Fruit fly (Drosophila melanogaster) whole organism, embryonic: ENCODE data around the gene Vta1.

Experiments used
- CG11398 ChIP-seq: fragments of 200-800 bp; sonication (Bioruptor generic); optimal IDR thresholded peaks from 2 replicates; lab custom pipeline; 2016; ENCODE audit warnings: missing biosample characterization, missing genetic modification characterization
- CG13287 ChIP-seq: fragments of 200-800 bp; sonication (Bioruptor generic); IDR thresholded peaks from 2 replicates; pipeline ENCODE4 v1.3.6; 2022; ENCODE audit warnings: missing biosample characterization, missing genetic modification characterization; ENCODE audit not compliant: partially characterized antibody
- CG13296 ChIP-seq: fragments of 200-800 bp; sonication (Bioruptor generic); optimal IDR thresholded peaks from 3 replicates; lab custom pipeline; 2018; ENCODE audit warnings: missing biosample characterization, mild to moderate bottlenecking, missing genetic modification characterization
- CG13624 ChIP-seq: fragments of 200-800 bp; sonication (Bioruptor generic); optimal IDR thresholded peaks from 2 replicates; lab custom pipeline; 2016; ENCODE audit warnings: missing biosample characterization, missing genetic modification characterization
- CG1603 ChIP-seq: fragments of 200-800 bp; sonication (Bioruptor generic); optimal IDR thresholded peaks from 2 replicates; lab custom pipeline; 2019; ENCODE audit warnings: missing biosample characterization, mild to moderate bottlenecking, missing genetic modification characterization, moderate library complexity
- CG1647 ChIP-seq: fragments of 200-800 bp; sonication (Bioruptor generic); optimal IDR thresholded peaks from 3 replicates; lab custom pipeline; 2016; ENCODE audit warnings: missing biosample characterization, missing genetic modification characterization
- CG16813 ChIP-seq: fragments of 200-800 bp; sonication (Bioruptor generic); IDR thresholded peaks from 3 replicates; pipeline ENCODE4 v1.3.6; 2022; ENCODE audit warnings: missing biosample characterization, missing genetic modification characterization; ENCODE audit not compliant: partially characterized antibody
- CG17359 ChIP-seq: fragments of 200-800 bp; sonication (Bioruptor generic); optimal IDR thresholded peaks from 3 replicates; lab custom pipeline; 2018; ENCODE audit warnings: missing biosample characterization, mild to moderate bottlenecking, missing genetic modification characterization, moderate library complexity
- CG17802 ChIP-seq: fragments of 200-800 bp; sonication (Bioruptor generic); optimal IDR thresholded peaks from 2 replicates; lab custom pipeline; 2018; ENCODE audit warnings: missing biosample characterization, mild to moderate bottlenecking, missing genetic modification characterization, moderate library complexity
- CG2199 ChIP-seq: fragments of 200-800 bp; sonication (Bioruptor generic); IDR thresholded peaks from 3 replicates; pipeline ENCODE4 v1.3.6; 2022; ENCODE audit warnings: missing biosample characterization, missing genetic modification characterization
- CG3163 ChIP-seq: fragments of 200-800 bp; sonication (Bioruptor generic); optimal IDR thresholded peaks from 3 replicates; lab custom pipeline; 2016; ENCODE audit warnings: missing biosample characterization, missing genetic modification characterization
- CG34422 ChIP-seq: fragments of 200-800 bp; sonication (Bioruptor generic); IDR thresholded peaks from 3 replicates; pipeline ENCODE4 v1.3.6; 2022; ENCODE audit warnings: missing biosample characterization, missing genetic modification characterization
- CG5180 ChIP-seq: fragments of 200-800 bp; sonication (Bioruptor generic); optimal IDR thresholded peaks from 3 replicates; lab custom pipeline; 2017; ENCODE audit warnings: missing biosample characterization, missing genetic modification characterization, mild to moderate bottlenecking, moderate library complexity, missing genetic modification reagents
- CG5953 ChIP-seq: fragments of 200-800 bp; sonication (Bioruptor generic); IDR thresholded peaks from 2 replicates; pipeline ENCODE4 v1.3.6; 2022; ENCODE audit warnings: missing biosample characterization, missing genetic modification characterization
- CG6175 ChIP-seq: fragments of 200-800 bp; sonication (Bioruptor generic); IDR thresholded peaks from 3 replicates; pipeline ENCODE4 v1.3.6; 2022; ENCODE audit warnings: missing biosample characterization, missing genetic modification characterization
- CG6654 ChIP-seq: fragments of 200-800 bp; sonication (Bioruptor generic); optimal IDR thresholded peaks from 2 replicates; lab custom pipeline; 2017; ENCODE audit warnings: missing biosample characterization, mild to moderate bottlenecking, missing genetic modification characterization
- CG7928 ChIP-seq: fragments of 200-800 bp; sonication (Bioruptor generic); optimal IDR thresholded peaks from 2 replicates; lab custom pipeline; 2017; ENCODE audit warnings: missing biosample characterization, mild to moderate bottlenecking, missing genetic modification characterization
- CG8388 ChIP-seq: fragments of 200-800 bp; sonication (Bioruptor generic); optimal IDR thresholded peaks from 2 replicates; lab custom pipeline; 2019; ENCODE audit warnings: missing biosample characterization, mild to moderate bottlenecking, missing genetic modification characterization, moderate library complexity
- Camta ChIP-seq: fragments of 200-800 bp; sonication (Bioruptor generic); optimal IDR thresholded peaks from 2 replicates; lab custom pipeline; 2016; ENCODE audit warnings: missing biosample characterization, missing genetic modification characterization
- Dad ChIP-seq: fragments of 200-800 bp; sonication (Bioruptor generic); optimal IDR thresholded peaks from 3 replicates; lab custom pipeline; 2016; ENCODE audit warnings: missing biosample characterization, missing genetic modification characterization
- Deaf1 ChIP-seq: fragments of 200-800 bp; optimal IDR thresholded peaks from 3 replicates; lab custom pipeline; 2019; ENCODE audit warnings: missing biosample characterization, mild to moderate bottlenecking, missing genetic modification characterization, moderate library complexity
- Dip2 ChIP-seq: fragments of 200-800 bp; sonication (Bioruptor generic); IDR thresholded peaks from 2 replicates; pipeline ENCODE4 v1.3.6; 2022; ENCODE audit warnings: missing biosample characterization, missing genetic modification characterization
- Fer1 ChIP-seq: fragments of 200-800 bp; sonication (Bioruptor generic); optimal IDR thresholded peaks from 2 replicates; lab custom pipeline; 2017; ENCODE audit warnings: missing biosample characterization, mild to moderate bottlenecking, missing genetic modification characterization
- HmgZ ChIP-seq: fragments of 200-800 bp; sonication (Bioruptor generic); optimal IDR thresholded peaks from 2 replicates; lab custom pipeline; 2018; ENCODE audit warnings: missing biosample characterization, mild to moderate bottlenecking, missing genetic modification characterization
- Hmx ChIP-seq: fragments of 200-800 bp; sonication (Bioruptor generic); optimal IDR thresholded peaks from 2 replicates; lab custom pipeline; 2016; ENCODE audit warnings: missing biosample characterization, missing genetic modification characterization
- Hr78 ChIP-seq, 2 experiments: fragments of 200-800 bp in 1 of 2; fragments of >200 bp in 1 of 2; sonication (Bioruptor generic) in 1 of 2; optimal IDR thresholded peaks; 2 replicates each; lab custom pipeline; 2017 to 2019; ENCODE audit warnings: missing biosample characterization in 2 of 2, missing genetic modification characterization in 2 of 2, mild to moderate bottlenecking in 1 of 2, moderate library complexity in 1 of 2
- Lpt ChIP-seq: fragments of >200 bp; optimal IDR thresholded peaks from 2 replicates; lab custom pipeline; 2018; ENCODE audit warnings: missing biosample characterization, missing genetic modification characterization
- NC2β ChIP-seq: fragments of 200-800 bp; sonication (Bioruptor generic); optimal IDR thresholded peaks from 2 replicates; lab custom pipeline; 2016; ENCODE audit warnings: missing biosample characterization, missing genetic modification characterization
- Nf-YC ChIP-seq: fragments of 200-800 bp; optimal IDR thresholded peaks from 3 replicates; lab custom pipeline; 2019; ENCODE audit warnings: missing biosample characterization, mild to moderate bottlenecking, missing genetic modification characterization, moderate library complexity
- Opbp ChIP-seq: fragments of 200-800 bp; sonication (Bioruptor generic); IDR thresholded peaks from 3 replicates; pipeline ENCODE4 v1.3.6; 2022; ENCODE audit warnings: missing biosample characterization, missing genetic modification characterization; ENCODE audit not compliant: partially characterized antibody
- Poxn ChIP-seq: fragments of 200-800 bp; sonication (Bioruptor generic); IDR thresholded peaks from 2 replicates; pipeline ENCODE4 v1.3.6; 2022; ENCODE audit warnings: missing biosample characterization, missing genetic modification characterization
- Scr ChIP-seq: fragments of 200-800 bp; sonication (Bioruptor generic); IDR thresholded peaks from 2 replicates; pipeline ENCODE4 v1.3.6; 2022; ENCODE audit warnings: missing biosample characterization, missing genetic modification characterization; ENCODE audit not compliant: partially characterized antibody
- ash1 ChIP-seq: fragments of 200-800 bp; sonication (Bioruptor generic); optimal IDR thresholded peaks from 2 replicates; lab custom pipeline; 2018; ENCODE audit warnings: missing biosample characterization, mild to moderate bottlenecking, missing genetic modification characterization
- dmrt11E ChIP-seq: fragments of 200-800 bp; sonication (Bioruptor generic); optimal IDR thresholded peaks from 3 replicates; lab custom pipeline; 2018; ENCODE audit warnings: missing biosample characterization, mild to moderate bottlenecking, missing genetic modification characterization, moderate library complexity
- dmrt99B ChIP-seq: fragments of 200-800 bp; sonication (Bioruptor generic); optimal IDR thresholded peaks from 2 replicates; lab custom pipeline; 2018; ENCODE audit warnings: missing biosample characterization, mild to moderate bottlenecking, missing genetic modification characterization, moderate library complexity
- exex ChIP-seq: fragments of 200-800 bp; sonication (Bioruptor generic); optimal IDR thresholded peaks from 4 replicates; lab custom pipeline; 2018; ENCODE audit warnings: missing biosample characterization, mild to moderate bottlenecking, missing genetic modification characterization, moderate library complexity
- fd102C ChIP-seq: fragments of 200-800 bp; sonication (Bioruptor generic); optimal IDR thresholded peaks from 2 replicates; lab custom pipeline; 2018; ENCODE audit warnings: missing biosample characterization, mild to moderate bottlenecking, missing genetic modification characterization, moderate library complexity
- gro ChIP-seq: fragments of 200-800 bp; sonication (Bioruptor generic); optimal IDR thresholded peaks from 2 replicates; lab custom pipeline; 2016; ENCODE audit warnings: missing biosample characterization, missing genetic modification characterization
- hb ChIP-seq: fragments of 200-800 bp; sonication (Bioruptor generic); IDR thresholded peaks from 3 replicates; pipeline ENCODE4 v1.3.6; 2022; ENCODE audit warnings: missing biosample characterization, missing genetic modification characterization; ENCODE audit not compliant: partially characterized antibody
- kni ChIP-seq: fragments of 200-800 bp; sonication (Bioruptor generic); optimal IDR thresholded peaks from 3 replicates; lab custom pipeline; 2017; ENCODE audit warnings: mild to moderate bottlenecking, missing biosample characterization, missing genetic modification reagents, missing genetic modification characterization
- knrl ChIP-seq: fragments of 200-800 bp; sonication (Bioruptor generic); IDR thresholded peaks from 3 replicates; pipeline ENCODE4 v1.3.6; 2022; ENCODE audit warnings: missing biosample characterization, missing genetic modification characterization; ENCODE audit not compliant: partially characterized antibody
- nerfin-2 ChIP-seq: fragments of 200-800 bp; sonication (Bioruptor generic); IDR thresholded peaks from 2 replicates; pipeline ENCODE4 v1.3.6; 2022; ENCODE audit warnings: missing biosample characterization, missing genetic modification characterization; ENCODE audit not compliant: partially characterized antibody
- otp ChIP-seq: fragments of 200-800 bp; sonication (Bioruptor generic); IDR thresholded peaks from 3 replicates; pipeline ENCODE4, ENCODE4 v1.3.6; 2022; ENCODE audit warnings: missing biosample characterization, missing genetic modification characterization
- pan ChIP-seq, 4 experiments: fragments of >200 bp in 3 of 4; fragments of 200-800 bp in 1 of 4; sonication (Bioruptor generic) in 1 of 4; optimal IDR thresholded peaks in 3 of 4; IDR thresholded peaks in 1 of 4; 2 replicates each; pipeline versions ENCODE4 v1.3.6 to Lab custom; 2017 to 2022; ENCODE audit warnings: missing biosample characterization in 2 of 4, missing genetic modification characterization in 2 of 4, mixed read lengths in 1 of 4
- pros ChIP-seq: fragments of 200-800 bp; sonication (Bioruptor generic); optimal IDR thresholded peaks from 3 replicates; lab custom pipeline; 2019; ENCODE audit warnings: missing biosample characterization, mild to moderate bottlenecking, missing genetic modification characterization, moderate library complexity
- tgo ChIP-seq: fragments of 200-800 bp; sonication (Bioruptor generic); IDR thresholded peaks from 3 replicates; pipeline ENCODE4 v1.3.6; 2022; ENCODE audit warnings: missing biosample characterization, missing genetic modification characterization
- usp ChIP-seq: fragments of >200 bp; optimal IDR thresholded peaks from 2 replicates; lab custom pipeline; 2017; ENCODE audit warnings: missing biosample characterization, missing genetic modification characterization
- vnd ChIP-seq: fragments of 200-800 bp; sonication (Bioruptor generic); IDR thresholded peaks from 3 replicates; pipeline ENCODE4 v1.3.6; 2022; ENCODE audit warnings: missing biosample characterization, missing genetic modification characterization; ENCODE audit not compliant: partially characterized antibody

The Vta1 gene

DNA sequence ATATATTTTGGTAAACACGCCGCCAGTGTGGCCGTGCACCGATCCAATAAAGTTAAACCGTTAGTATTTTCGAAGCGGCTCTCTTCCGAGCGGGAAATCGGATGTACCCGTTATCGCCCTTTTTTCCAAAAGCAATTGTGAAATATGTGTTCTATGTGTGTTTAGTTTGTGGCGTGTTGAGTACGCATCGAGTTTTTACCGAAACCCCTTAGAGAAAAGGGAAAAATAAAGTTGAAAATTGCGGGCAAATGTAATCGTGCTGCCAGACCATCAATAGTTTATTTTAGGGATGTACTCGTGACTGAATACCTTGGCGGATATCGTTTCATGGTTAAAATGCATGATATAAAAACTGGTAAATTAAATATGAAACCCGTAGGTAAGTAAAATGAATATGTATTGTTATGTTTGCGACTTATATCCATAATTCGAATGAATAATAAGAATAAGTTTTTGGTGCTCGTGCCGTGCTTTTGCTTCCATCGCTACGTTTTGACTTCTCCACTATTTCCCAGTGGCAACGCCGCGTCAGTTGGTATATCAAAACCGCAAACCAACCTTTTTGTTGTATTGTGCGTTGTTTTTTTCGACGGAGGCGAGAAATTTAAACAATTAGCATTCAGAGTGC, 13.4 kb downstream of the Vta1 start, which contains the start of the genes Mettl2 and Bgb (continued):
- TF ChIP-seq CG3163 (peak; percentile 49), Lpt (GFP tag; lab: Kevin White, UChicago) (no peak), pros (GFP tag; lab: Kevin White, UChicago) (no peak), CG2199 (no peak), Hr78 (GFP tag; optimal IDR thresholded peaks at IDR 0.05; lab: Kevin White, UChicago) (no peak), CG13624 (GFP tag; lab: Kevin White, UChicago) (peak; percentile 78), exex (tag; lab: Kevin White, UChicago) (no peak), CG13287 (peak; percentile 83), Nf-YC (tag; lab: Kevin White, UChicago) (peak; percentile 62), Fer1 (GFP tag; lab: Kevin White, UChicago) (peak; percentile 58), CG1647 (GFP tag; lab: Kevin White, UChicago) (peak; percentile 75), pan (optimal IDR thresholded peaks at IDR 0.05; lab: Kevin White, UChicago) (no peak), pan (GFP tag; optimal IDR thresholded peaks at IDR 0.05 in 1 of 2, IDR thresholded peaks at IDR 0.05 in 1 of 2) (peak in 1 of 2 experiments; percentile 79), CG34422 (GFP tag; lab: Robert Waterston, UW) (peak; percentile 81), hb (GFP tag; lab: Robert Waterston, UW) (peak; percentile 59; the same call in 1 of the 3 replicates), Hmx (GFP tag; lab: Kevin White, UChicago) (no peak), Poxn (GFP tag; lab: Robert Waterston, UW) (no peak), fd102C (no peak), CG5953 (GFP tag; lab: Robert Waterston, UW) (no peak), CG16813 (peak; percentile 84), CG17359 (tag; lab: Kevin White, UChicago) (peak; percentile 62), usp (GFP tag; lab: Kevin White, UChicago) (no peak), nerfin-2 (GFP tag; lab: Robert Waterston, UW) (no peak), dmrt11E (peak; percentile 67), Opbp (GFP tag; lab: Robert Waterston, UW) (peak; percentile 62; the same call in 2 of the 3 replicates), Scr (peak; percentile 90), NC2β (GFP tag; lab: Kevin White, UChicago) (peak; percentile 63), CG11398 (GFP tag; lab: Kevin White, UChicago) (no peak), Dad (peak; percentile 67), CG6654 (GFP tag; lab: Kevin White, UChicago) (peak; percentile 16), CG8388 (GFP tag; lab: Kevin White, UChicago) (peak; percentile 60), tgo (GFP tag; lab: Robert Waterston, UW) (peak; percentile 86), CG17802 (tag; lab: Kevin White, UChicago) (peak; percentile 34), Deaf1 (peak; percentile 27), CG6175 (peak; percentile 61; the same call in 1 of the 3 replicates), otp (GFP tag; lab: Robert Waterston, UW) (0 out of 3 replicates have a peak, but pooled peaks have one; percentile 34), HmgZ (tag; lab: Kevin White, UChicago) (peak; percentile 67), ash1 (no peak), Dip2 (GFP tag; lab: Robert Waterston, UW) (no peak), CG1603 (tag; lab: Kevin White, UChicago) (peak; percentile 70), Camta (peak; percentile 75), vnd (GFP tag; lab: Robert Waterston, UW) (peak; percentile 84), knrl (peak; percentile 87), CG5180 (GFP tag; lab: Kevin White, UChicago) (no peak), CG7928 (peak; percentile 2), CG13296 (GFP tag; lab: Kevin White, UChicago) (peak; percentile 13), dmrt99B (tag; lab: Kevin White, UChicago) (no peak), kni (GFP tag; lab: Kevin White, UChicago) (peak; percentile 25), gro (GFP tag; lab: Kevin White, UChicago) (peak; percentile 81)
